Worm (Caenorhabditis elegans): ENCODE data around the gene C02F5.2.

Gene C02F5.2

ce11 chrIII:8201760-8202159, 47.7 kb upstream of the C02F5.2 start (continued):
- TF ChIP-seq ceh-30 (tag; optimal IDR thresholded peaks at IDR 0.05) (no peak), tbx-2 (tag; optimal IDR thresholded peaks at IDR 0.05) (no peak), syd-9 (tag; optimal IDR thresholded peaks at IDR 0.05) (no peak), zip-5 (tag; optimal IDR thresholded peaks at IDR 0.05) (no peak), lim-6 (tag; optimal IDR thresholded peaks at IDR 0.05) (no peak), ama-1 (optimal IDR thresholded peaks at IDR 0.05) (no peak), fkh-6 (tag; optimal IDR thresholded peaks at IDR 0.05) (no peak), nhr-11 (tag; optimal IDR thresholded peaks at IDR 0.05) (no peak), sox-4 (tag; optimal IDR thresholded peaks at IDR 0.05) (no peak), ceh-6 (GFP tag; optimal IDR thresholded peaks at IDR 0.05) (no peak), pha-2 (tag; optimal IDR thresholded peaks at IDR 0.05) (no peak), odd-2 (tag; optimal IDR thresholded peaks at IDR 0.05) (no peak), tbx-7 (tag; optimal IDR thresholded peaks at IDR 0.05) (no peak), fax-1 (tag; optimal IDR thresholded peaks at IDR 0.05) (no peak), Y22D7AL.16 (tag; optimal IDR thresholded peaks at IDR 0.05) (no peak), eyg-1 (tag; optimal IDR thresholded peaks at IDR 0.05) (no peak), npax-4 (tag; optimal IDR thresholded peaks at IDR 0.05) (no peak), elt-2 (tag; optimal IDR thresholded peaks at IDR 0.05) (no peak), pqm-1 (tag; optimal IDR thresholded peaks at IDR 0.05) (no peak), ceh-45 (GFP tag; IDR thresholded peaks at IDR 0.05) (no peak), pha-4 (tag; optimal IDR thresholded peaks at IDR 0.05) (no peak), ceh-48 (tag; optimal IDR thresholded peaks at IDR 0.05) (peak; percentile 78), nhr-232 (tag; optimal IDR thresholded peaks at IDR 0.05) (no peak), pat-9 (tag; optimal IDR thresholded peaks at IDR 0.05) (no peak), che-1 (tag; optimal IDR thresholded peaks at IDR 0.05) (no peak), F13H6.1 (tag; optimal IDR thresholded peaks at IDR 0.05) (no peak), C08G9.2 (tag; optimal IDR thresholded peaks at IDR 0.05) (no peak), madf-2 (tag; optimal IDR thresholded peaks at IDR 0.05) (no peak), ceh-19 (GFP tag; optimal IDR thresholded peaks at IDR 0.05) (peak; percentile 33), pax-1 (tag; optimal IDR thresholded peaks at IDR 0.05) (no peak), ztf-16 (tag; optimal IDR thresholded peaks at IDR 0.05) (no peak)

DNA sequence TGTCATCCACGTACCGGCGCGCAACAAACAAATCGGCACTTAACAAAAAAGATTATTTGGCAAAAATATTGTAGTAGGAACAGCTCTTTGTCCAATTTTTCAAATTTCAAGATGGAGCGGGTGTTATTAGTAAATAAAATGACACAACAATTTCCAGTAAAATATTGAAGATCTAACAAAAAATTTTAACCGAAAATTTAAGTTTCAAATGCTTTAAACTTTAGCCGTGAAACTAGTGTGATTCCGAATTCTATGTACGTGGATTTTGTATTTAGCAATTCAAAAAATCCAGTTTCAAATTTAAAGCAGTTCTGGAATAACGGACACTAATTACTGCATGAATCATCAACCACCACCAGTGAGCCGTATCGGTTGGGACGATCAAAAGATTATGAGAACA, 46.7 kb upstream of the C02F5.2 start, which contains the start of gene snb-5:
Gene snb-5, plus strand, starts transcription at position 301 of the 400 bp plus-strand sequence.
- TF ChIP-seq npax-4 (tag; optimal IDR thresholded peaks at IDR 0.05) = no peak

- TF ChIP-seq fkh-10 (GFP tag; optimal IDR thresholded peaks at IDR 0.05) (no peak), eyg-1 (tag; optimal IDR thresholded peaks at IDR 0.05) (no peak), nhr-11 (tag; optimal IDR thresholded peaks at IDR 0.05) (no peak), elt-2 (tag; optimal IDR thresholded peaks at IDR 0.05) (no peak), mec-3 (tag; optimal IDR thresholded peaks at IDR 0.05; ENCODE audit: borderline replicate concordance) (no peak), pat-9 (tag; optimal IDR thresholded peaks at IDR 0.05) (no peak), tbx-2 (tag; optimal IDR thresholded peaks at IDR 0.05) (no peak), ztf-16 (tag; optimal IDR thresholded peaks at IDR 0.05) (no peak), sdc-2 (tag; optimal IDR thresholded peaks at IDR 0.05) (no peak), pha-4 (tag; optimal IDR thresholded peaks at IDR 0.05) (no peak), odd-2 (tag; optimal IDR thresholded peaks at IDR 0.05) (no peak), zip-5 (tag; optimal IDR thresholded peaks at IDR 0.05) (no peak), syd-9 (tag; optimal IDR thresholded peaks at IDR 0.05) (no peak)
These were observed 39.6 kb upstream of the C02F5.2 start, which contains the start of gene C30A5.10 for ce11 chrIII:8209775-8210174. Gene C30A5.10 (minus strand): TSS chrIII:8209875.

DNA sequence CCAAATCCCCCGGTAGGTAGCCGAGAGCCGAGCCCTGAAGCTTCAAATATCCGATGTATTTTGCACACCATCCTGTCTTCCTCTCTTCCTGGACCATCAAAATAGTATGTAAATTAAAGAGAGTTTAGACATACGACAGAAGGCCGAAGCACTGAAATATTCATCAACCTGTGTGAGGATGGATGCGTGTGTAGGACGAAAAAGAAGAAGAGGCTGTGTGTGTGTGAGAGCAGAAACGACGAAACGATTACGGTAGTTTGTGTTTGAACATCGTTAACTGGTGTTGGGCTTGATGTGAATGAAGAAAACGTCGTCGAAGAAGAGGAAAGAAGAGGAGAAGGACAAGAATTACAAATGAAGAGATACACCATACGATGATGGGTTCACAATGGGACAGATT, 37.9 kb upstream of the C02F5.2 start:
- TF ChIP-seq gmeb-2 (tag; optimal IDR thresholded peaks at IDR 0.05) = no peak
- no peak for TF ChIP-seq unc-86 (tag; optimal IDR thresholded peaks at IDR 0.05)
- peak; percentile 42 for TF ChIP-seq ceh-31 (tag; optimal IDR thresholded peaks at IDR 0.05)
- no peak for TF ChIP-seq ceh-14 (tag; optimal IDR thresholded peaks at IDR 0.05)

All from whole organism, late embryonic.